Fruit fly (Drosophila melanogaster) whole organism, adult: ENCODE results near the gene glob1.

Source experiments
- CG11617 ChIP-seq: fragments of 200-800 bp; sonication (Bioruptor generic); optimal IDR thresholded peaks from 2 replicates; lab custom pipeline; 2017; ENCODE audit warnings: mild to moderate bottlenecking, missing biosample characterization, missing genetic modification reagents, missing genetic modification characterization
- CG12768 ChIP-seq: fragments of 200-800 bp; sonication (Bioruptor generic); optimal IDR thresholded peaks from 2 replicates; lab custom pipeline; 2017; ENCODE audit warnings: missing biosample characterization, missing genetic modification characterization, mild to moderate bottlenecking, moderate library complexity, missing genetic modification reagents
- CG14711 ChIP-seq: fragments of 200-800 bp; sonication (Bioruptor generic); optimal IDR thresholded peaks from 2 replicates; lab custom pipeline; 2018; ENCODE audit warnings: missing biosample characterization, mild to moderate bottlenecking, missing genetic modification characterization, moderate library complexity
- CG7045 ChIP-seq: fragments of 200-800 bp; sonication (Bioruptor generic); optimal IDR thresholded peaks from 2 replicates; lab custom pipeline; 2017; ENCODE audit warnings: missing biosample characterization, mild to moderate bottlenecking, missing genetic modification characterization
- Clk ChIP-seq: fragments of 200-800 bp; sonication (Bioruptor generic); optimal IDR thresholded peaks from 2 replicates; lab custom pipeline; 2017; ENCODE audit warnings: missing biosample characterization, missing genetic modification characterization
- Hr96 ChIP-seq: fragments of 200-800 bp; sonication (Bioruptor generic); optimal IDR thresholded peaks from 2 replicates; lab custom pipeline; 2016; ENCODE audit warnings: missing biosample characterization, missing genetic modification characterization
- Mnt ChIP-seq: fragments of 200-800 bp; sonication (Bioruptor generic); optimal IDR thresholded peaks from 2 replicates; lab custom pipeline; 2016; ENCODE audit warnings: missing biosample characterization, mild to moderate bottlenecking, missing genetic modification characterization
- bab1 ChIP-seq: fragments of 200-800 bp; sonication (Bioruptor generic); optimal IDR thresholded peaks from 3 replicates; lab custom pipeline; 2019; ENCODE audit warnings: missing biosample characterization, mild to moderate bottlenecking, missing genetic modification characterization, moderate library complexity
- kay ChIP-seq: fragments of 200-800 bp; sonication (Bioruptor generic); peaks from one replicate; lab custom pipeline; 2016; ENCODE audit warnings: missing biosample characterization, missing genetic modification characterization, borderline replicate concordance
- ovo ChIP-seq: fragments of 200-800 bp; sonication (Bioruptor generic); optimal IDR thresholded peaks from 2 replicates; lab custom pipeline; 2016; ENCODE audit warnings: missing biosample characterization, missing genetic modification characterization
- toe ChIP-seq: fragments of 200-800 bp; sonication (Bioruptor generic); optimal IDR thresholded peaks from 2 replicates; lab custom pipeline; 2016; ENCODE audit warnings: missing biosample characterization, missing genetic modification characterization

DNA sequence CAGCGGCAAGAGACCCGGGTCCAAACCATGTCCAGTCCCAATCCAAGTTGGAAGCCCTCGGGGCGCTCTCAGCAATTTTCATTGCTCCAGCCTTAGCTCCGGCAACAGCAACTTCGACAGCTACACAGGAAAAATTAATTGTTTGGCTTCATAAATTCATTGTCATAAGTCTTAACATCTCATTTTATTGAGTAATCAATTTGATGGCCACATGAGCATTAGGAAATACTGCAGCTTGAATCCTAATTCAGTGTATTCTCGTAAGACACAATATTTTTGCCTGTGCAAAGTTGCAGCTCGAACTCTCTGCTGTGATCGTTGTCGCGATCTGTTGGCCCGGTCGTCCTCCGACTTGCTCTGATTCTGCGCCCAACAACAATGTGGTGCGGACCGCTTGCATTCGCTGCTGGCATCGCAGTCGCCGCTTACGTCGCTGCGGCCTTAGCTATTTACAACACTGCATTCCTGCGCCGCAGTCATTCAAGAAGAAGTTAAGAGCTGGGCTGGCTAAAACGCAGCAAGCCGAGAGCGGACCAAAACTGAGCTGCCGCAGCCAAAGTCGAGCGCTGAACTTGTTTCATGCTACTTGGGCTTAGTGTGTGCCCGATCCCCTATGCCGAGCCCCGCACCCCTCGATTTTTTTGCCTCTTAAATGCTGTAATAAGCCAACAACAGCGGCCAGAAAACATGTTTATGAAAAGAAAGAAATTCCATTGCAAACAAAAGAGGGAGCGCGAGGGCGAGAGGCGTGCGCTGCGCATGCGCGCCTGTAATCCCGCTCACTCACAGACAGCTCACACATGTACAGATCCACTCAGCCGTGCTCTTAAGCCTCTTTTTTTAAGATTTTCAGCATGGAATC, 15.2 kb upstream of the glob1 start:
- TF ChIP-seq CG7045 (GFP tag; lab: Kevin White, UChicago), result no peak
- TF ChIP-seq bab1 (GFP tag; lab: Kevin White, UChicago), result no peak
- no peak for TF ChIP-seq Clk (GFP tag; lab: Kevin White, UChicago)
- no peak for TF ChIP-seq CG11617 (GFP tag; lab: Kevin White, UChicago)
- no peak for TF ChIP-seq CG14711
- TF ChIP-seq Hr96, result no peak
- TF ChIP-seq CG12768, result no peak
- no peak for TF ChIP-seq toe (GFP tag; lab: Kevin White, UChicago)
- TF ChIP-seq Mnt (GFP tag; lab: Kevin White, UChicago), result no peak
- TF ChIP-seq ovo (GFP tag; lab: Kevin White, UChicago), result no peak
- no peak for TF ChIP-seq kay (GFP tag; lab: Kevin White, UChicago)
